Worm (Caenorhabditis elegans) whole organism, L1 larva: Measurements from ENCODE around the gene alh-12.
"Not testable (repeated sequence)": the region's sequence is repeated elsewhere in the genome, so short reads cannot be mapped to it uniquely, and the experiment has no call there.

Experiments
- C04F5.9 ChIP-seq: sonication (generic microtip); optimal IDR thresholded peaks from 2 replicates; lab custom pipeline; 2016; ENCODE audit warnings: missing genetic modification characterization, missing compliant biosample characterization
- C34B4.2 ChIP-seq: sonication (generic microtip); optimal IDR thresholded peaks from 2 replicates; lab custom pipeline; 2017; ENCODE audit warnings: mild to moderate bottlenecking, missing genetic modification characterization, missing compliant biosample characterization
- alr-1 ChIP-seq: fragments of 200-800 bp; sonication (Bioruptor generic); optimal IDR thresholded peaks from 2 replicates; lab custom pipeline; 2018; ENCODE audit warnings: borderline replicate concordance, mild to moderate bottlenecking, missing genetic modification characterization, missing compliant biosample characterization
- aly-2 ChIP-seq: fragments of 150-350 bp; optimal IDR thresholded peaks from 2 replicates; lab custom pipeline; 2014; ENCODE audit warnings: missing biosample characterization, missing genetic modification characterization
- blmp-1 ChIP-seq: fragments of 150-350 bp; optimal IDR thresholded peaks from 2 replicates; lab custom pipeline; 2014; ENCODE audit warnings: missing biosample characterization, missing genetic modification characterization
- ceh-63 ChIP-seq: fragments of 200-800 bp; sonication (Bioruptor generic); optimal IDR thresholded peaks from 2 replicates; lab custom pipeline; 2018; ENCODE audit warnings: mild to moderate bottlenecking, missing genetic modification characterization, missing compliant biosample characterization
- dpl-1 ChIP-seq, 3 experiments: fragments of 150-350 bp in 2 of 3; sonication (generic microtip) in 1 of 3; optimal IDR thresholded peaks; 2 replicates each; lab custom pipeline; 2014 to 2017; ENCODE audit warnings: missing biosample characterization in 3 of 3, missing genetic modification characterization in 3 of 3, missing genetic modification reagents in 3 of 3
- efl-1 ChIP-seq, 4 experiments: fragments of 150-350 bp; optimal IDR thresholded peaks in 3 of 4; peaks in 1 of 4; 1 replicate in 1 of 4; 2 replicates in 3 of 4; lab custom pipeline; 2014; ENCODE audit warnings: missing biosample characterization in 2 of 4, missing genetic modification characterization in 2 of 4, missing genetic modification reagents in 2 of 4
- efl-3 ChIP-seq: fragments of 200-800 bp; sonication (Bioruptor generic); optimal IDR thresholded peaks from 2 replicates; lab custom pipeline; 2018; ENCODE audit warnings: mild to moderate bottlenecking, missing genetic modification characterization, missing compliant biosample characterization
- egl-27 ChIP-seq, 2 experiments: fragments of 150-350 bp in 1 of 2; sonication (generic microtip); optimal IDR thresholded peaks; 3 replicates each; lab custom pipeline; 2017 to 2018; ENCODE audit warnings: missing biosample characterization in 2 of 2, missing genetic modification characterization in 2 of 2, missing genetic modification reagents in 2 of 2
- elt-2 ChIP-seq: sonication (generic microtip); optimal IDR thresholded peaks from 2 replicates; lab custom pipeline; 2016; ENCODE audit warnings: missing genetic modification characterization, mild to moderate bottlenecking, inconsistent platforms, missing compliant biosample characterization, missing genetic modification reagents
- elt-3 ChIP-seq, 6 experiments: fragments of 150-350 bp in 1 of 6; sonication (generic microtip); optimal IDR thresholded peaks; 2 replicates each; lab custom pipeline; 2017 to 2018; ENCODE audit warnings: missing biosample characterization in 6 of 6, missing genetic modification characterization in 6 of 6, inconsistent platforms in 1 of 6
- fkh-10 ChIP-seq: sonication (generic microtip); optimal IDR thresholded peaks from 2 replicates; lab custom pipeline; 2017; ENCODE audit warnings: missing biosample characterization, missing genetic modification reagents, missing genetic modification characterization
- fkh-8 ChIP-seq: sonication (generic microtip); optimal IDR thresholded peaks from 2 replicates; lab custom pipeline; 2016; ENCODE audit warnings: mild to moderate bottlenecking, missing genetic modification characterization, missing compliant biosample characterization
- fos-1 ChIP-seq: fragments of 150-350 bp; optimal IDR thresholded peaks from 2 replicates; lab custom pipeline; 2014; ENCODE audit warnings: missing biosample characterization, missing genetic modification characterization
- hlh-17 ChIP-seq: fragments of 200-800 bp; sonication (Bioruptor generic); optimal IDR thresholded peaks from 2 replicates; lab custom pipeline; 2018; ENCODE audit warnings: missing genetic modification characterization, mild to moderate bottlenecking, missing compliant biosample characterization, moderate library complexity, borderline replicate concordance
- hlh-4 ChIP-seq: sonication (generic microtip); optimal IDR thresholded peaks from 2 replicates; lab custom pipeline; 2016; ENCODE audit warnings: mild to moderate bottlenecking, missing genetic modification characterization, missing compliant biosample characterization
- hpl-2 ChIP-seq: fragments of 150-350 bp; optimal IDR thresholded peaks from 2 replicates; lab custom pipeline; 2014; ENCODE audit warnings: missing biosample characterization, missing genetic modification reagents, missing genetic modification characterization
- isw-1 ChIP-seq: fragments of 200-800 bp; sonication (Bioruptor generic); IDR thresholded peaks from 2 replicates; pipeline ENCODE4 v1.3.6; 2022; ENCODE audit warnings: missing genetic modification characterization, missing compliant biosample characterization
- jun-1 ChIP-seq: fragments of 150-350 bp; optimal IDR thresholded peaks from 2 replicates; lab custom pipeline; 2014; ENCODE audit warnings: missing biosample characterization, missing genetic modification reagents, missing genetic modification characterization
- lin-13 ChIP-seq: fragments of 150-350 bp; optimal IDR thresholded peaks from 2 replicates; lab custom pipeline; 2014; ENCODE audit warnings: missing biosample characterization, missing genetic modification reagents, missing genetic modification characterization
- lin-14 ChIP-seq: fragments of 200-800 bp; sonication (Bioruptor generic); optimal IDR thresholded peaks from 2 replicates; lab custom pipeline; 2018; ENCODE audit warnings: mild to moderate bottlenecking, missing genetic modification characterization, moderate library complexity, missing compliant biosample characterization
- lin-35 ChIP-seq, 2 experiments: fragments of 150-350 bp; optimal IDR thresholded peaks; 2 replicates each; lab custom pipeline; 2014; ENCODE audit warnings: missing biosample characterization in 2 of 2, missing genetic modification characterization in 2 of 2, missing genetic modification reagents in 2 of 2
- mab-9 ChIP-seq: fragments of 200-800 bp; sonication (Bioruptor generic); IDR thresholded peaks from 2 replicates; pipeline ENCODE4 v1.3.6; 2022; ENCODE audit warnings: missing genetic modification reagents, missing genetic modification characterization, missing compliant biosample characterization
- mep-1 ChIP-seq: fragments of 150-350 bp; optimal IDR thresholded peaks from 2 replicates; lab custom pipeline; 2014; ENCODE audit warnings: missing biosample characterization, missing genetic modification characterization
- nhr-11 ChIP-seq: fragments of 150-350 bp; optimal IDR thresholded peaks from 2 replicates; lab custom pipeline; 2014; ENCODE audit warnings: missing biosample characterization, missing genetic modification characterization
- nhr-19 ChIP-seq: fragments of 200-800 bp; sonication (Bioruptor generic); conservative IDR thresholded peaks from 2 replicates; pipeline ENCODE4 v1.3.6; 2022; ENCODE audit warnings: missing genetic modification characterization, missing compliant biosample characterization
- nhr-237 ChIP-seq: fragments of 150-350 bp; optimal IDR thresholded peaks from 2 replicates; lab custom pipeline; 2014; ENCODE audit warnings: missing biosample characterization, missing genetic modification characterization
- nhr-47 ChIP-seq: sonication (generic microtip); optimal IDR thresholded peaks from 2 replicates; lab custom pipeline; 2016; ENCODE audit warnings: mild to moderate bottlenecking, missing genetic modification characterization, moderate library complexity, missing compliant biosample characterization
- nhr-71 ChIP-seq: sonication (generic microtip); optimal IDR thresholded peaks from 2 replicates; lab custom pipeline; 2016; ENCODE audit warnings: mild to moderate bottlenecking, missing genetic modification characterization, moderate library complexity, missing compliant biosample characterization
- nhr-76 ChIP-seq: sonication (generic microtip); optimal IDR thresholded peaks from 2 replicates; lab custom pipeline; 2017; ENCODE audit warnings: missing biosample characterization, missing genetic modification characterization
- nhr-84 ChIP-seq: sonication (generic microtip); optimal IDR thresholded peaks from 2 replicates; lab custom pipeline; 2017; ENCODE audit warnings: missing biosample characterization, missing genetic modification characterization
- nhr-85 ChIP-seq: sonication (generic microtip); peaks from one replicate; lab custom pipeline; 2016; ENCODE audit warnings: missing genetic modification characterization, inconsistent platforms, missing compliant biosample characterization
- nhr-90 ChIP-seq: sonication (generic microtip); optimal IDR thresholded peaks from 2 replicates; lab custom pipeline; 2016; ENCODE audit warnings: mild to moderate bottlenecking, missing genetic modification characterization, missing compliant biosample characterization; ENCODE audit not compliant: poor library complexity
- pag-3 ChIP-seq: sonication (generic microtip); optimal IDR thresholded peaks from 2 replicates; lab custom pipeline; 2017; ENCODE audit warnings: missing genetic modification characterization, mild to moderate bottlenecking, missing compliant biosample characterization, antibody characterized with exemption, borderline replicate concordance; ENCODE audit not compliant: insufficient read depth
- snpc-4 ChIP-seq: fragments of 150-350 bp; optimal IDR thresholded peaks from 2 replicates; lab custom pipeline; 2014; ENCODE audit warnings: missing biosample characterization, missing genetic modification characterization
- snu-23 ChIP-seq: sonication (generic microtip); optimal IDR thresholded peaks from 2 replicates; lab custom pipeline; 2016; ENCODE audit warnings: missing genetic modification characterization, missing compliant biosample characterization
- sox-4 ChIP-seq: sonication (generic microtip); optimal IDR thresholded peaks from 2 replicates; lab custom pipeline; 2016; ENCODE audit warnings: missing genetic modification characterization, missing compliant biosample characterization
- sptf-1 ChIP-seq: fragments of 150-350 bp; optimal IDR thresholded peaks from 2 replicates; lab custom pipeline; 2014; ENCODE audit warnings: missing biosample characterization, missing genetic modification characterization
- tlp-1 ChIP-seq: fragments of 150-350 bp; optimal IDR thresholded peaks from 2 replicates; lab custom pipeline; 2014; ENCODE audit warnings: missing biosample characterization, missing genetic modification characterization
- unc-130 ChIP-seq: fragments of 150-350 bp; optimal IDR thresholded peaks from 2 replicates; lab custom pipeline; 2017; ENCODE audit warnings: missing biosample characterization, missing genetic modification characterization, inconsistent platforms
- unc-62 ChIP-seq: fragments of 150-350 bp; optimal IDR thresholded peaks from 2 replicates; lab custom pipeline; 2014; ENCODE audit warnings: missing biosample characterization, missing genetic modification reagents, missing genetic modification characterization
- unc-98 ChIP-seq: fragments of 200-800 bp; sonication (Bioruptor generic); IDR thresholded peaks from 2 replicates; pipeline ENCODE4 v1.3.6; 2022; ENCODE audit warnings: missing genetic modification characterization, missing compliant biosample characterization
- vab-15 ChIP-seq: sonication (generic microtip); optimal IDR thresholded peaks from 2 replicates; lab custom pipeline; 2017; ENCODE audit warnings: missing genotype, mild to moderate bottlenecking, missing genetic modification characterization, missing compliant biosample characterization
- zip-4 ChIP-seq: fragments of 200-800 bp; sonication (Bioruptor generic); optimal IDR thresholded peaks from 2 replicates; lab custom pipeline; 2018; ENCODE audit warnings: mild to moderate bottlenecking, missing genetic modification characterization, moderate library complexity, missing compliant biosample characterization
- ztf-4 ChIP-seq: fragments of 150-350 bp; optimal IDR thresholded peaks from 2 replicates; lab custom pipeline; 2014; ENCODE audit warnings: missing biosample characterization, missing genetic modification characterization

Gene alh-12

DNA sequence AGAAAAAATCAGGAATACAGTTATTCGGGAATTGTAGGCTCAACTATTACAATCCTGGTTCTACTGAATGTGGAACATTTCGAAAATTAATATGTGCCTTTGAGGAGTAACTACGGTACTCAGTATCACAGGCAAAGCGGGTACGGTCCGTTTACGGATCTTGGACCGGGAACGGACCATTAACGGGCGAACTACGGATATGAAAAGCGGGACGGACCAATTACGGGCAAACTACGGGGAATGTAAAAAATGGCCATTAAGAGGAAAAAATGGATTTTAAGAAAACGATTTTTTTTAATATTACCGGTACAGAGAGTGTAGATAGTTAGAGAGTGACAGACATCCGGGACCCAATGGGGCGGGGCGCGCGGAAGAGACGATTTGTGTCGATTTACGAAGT is 15.1 kb downstream of the alh-12 start, which contains the start of gene H14A12.5:
H14A12.5 (minus strand) TSS at position 101 of the 400 bp plus-strand sequence.
- not testable (repeated sequence) for TF ChIP-seq mab-9; fkh-8 (tag; lab: Kevin White, UChicago); unc-130
- TF ChIP-seq, all 84 proteins: peak for 0; not testable (repeated sequence) for 84

DNA sequence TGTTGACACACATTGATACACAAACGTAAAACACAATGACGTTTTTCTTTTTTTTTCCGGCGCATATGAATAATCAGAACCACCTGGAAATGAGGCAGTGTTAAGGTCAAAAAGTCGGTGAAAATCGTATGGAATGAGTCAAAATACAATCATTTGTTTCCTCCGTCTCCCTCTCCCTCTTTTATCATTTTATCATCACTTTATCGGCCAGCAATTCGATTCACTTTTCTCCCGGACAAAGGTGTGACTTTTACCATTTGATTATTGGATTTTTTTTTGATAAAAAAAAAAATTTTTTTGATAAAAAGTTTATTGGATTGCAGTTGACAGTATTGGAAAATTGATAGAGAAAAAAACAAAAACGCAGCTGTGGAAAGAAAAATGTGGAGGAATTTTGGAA is 25.1 kb downstream of the alh-12 start:
- TF ChIP-seq elt-2 (peak; percentile 89), lin-35 (GFP tag; optimal IDR thresholded peaks at IDR 0.05; lab: Kevin White, UChicago) (peak in 1 of 2 experiments; percentile 4), blmp-1 (tag; lab: Kevin White, UChicago) (peak; percentile 39), fkh-8 (tag; lab: Kevin White, UChicago) (no peak), ztf-4 (no peak), tlp-1 (tag; lab: Kevin White, UChicago) (peak; percentile 53), lin-14 (GFP tag; lab: Kevin White, UChicago) (peak; percentile 5)

DNA sequence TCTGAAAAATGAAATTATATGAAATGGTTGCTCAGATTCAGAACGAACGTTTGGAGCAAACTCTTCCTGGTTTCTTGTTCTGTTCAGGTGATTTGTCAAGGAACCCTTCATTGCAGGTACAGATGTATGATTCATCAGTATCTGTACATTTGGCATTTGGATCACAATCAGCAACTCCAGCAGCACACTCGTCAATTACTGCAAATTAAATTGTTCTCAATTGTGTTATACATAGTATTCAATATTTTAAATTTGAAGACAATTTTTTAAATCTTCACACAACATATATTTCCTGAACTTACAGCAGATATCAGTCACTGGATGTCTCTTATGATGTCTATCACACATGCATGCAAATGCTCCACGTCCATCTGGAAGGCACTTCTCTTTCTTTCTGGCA is 30.9 kb downstream of the alh-12 start:
- TF ChIP-seq efl-3 (GFP tag; lab: Kevin White, UChicago) (no peak), C04F5.9 (tag; lab: Kevin White, UChicago) (no peak), unc-98 (GFP tag; lab: Robert Waterston, UW) (no peak), fos-1 (tag; lab: Kevin White, UChicago) (no peak), mab-9 (no peak), sox-4 (tag; lab: Kevin White, UChicago) (no peak), alr-1 (no peak), nhr-84 (tag; lab: Kevin White, UChicago) (no peak), zip-4 (GFP tag; lab: Kevin White, UChicago) (no peak), ceh-63 (GFP tag; lab: Kevin White, UChicago) (no peak), nhr-11 (tag; lab: Kevin White, UChicago) (no peak), hlh-4 (tag; lab: Kevin White, UChicago) (no peak)

DNA sequence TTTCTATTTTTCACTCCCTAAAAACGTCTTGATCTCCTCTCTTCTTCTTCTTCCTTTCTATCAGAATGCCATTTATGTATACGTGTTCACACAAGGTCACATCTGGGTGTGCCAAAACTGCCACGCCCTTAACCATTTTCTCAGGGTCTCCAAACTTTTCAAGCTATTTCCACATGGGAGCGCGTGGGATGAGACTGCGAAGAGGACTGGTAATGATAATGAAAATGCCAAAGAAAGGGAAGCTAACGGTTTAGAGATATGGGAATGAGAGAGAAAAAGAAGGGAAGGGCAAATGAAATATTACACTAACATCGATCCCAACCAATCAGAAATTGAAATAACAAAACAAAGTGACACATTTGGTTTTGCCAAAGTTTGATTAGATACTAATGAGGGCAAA is 34.4 kb downstream of the alh-12 start:
- no peak for TF ChIP-seq nhr-237 (tag; lab: Kevin White, UChicago)
- no peak for TF ChIP-seq unc-62 (GFP tag; lab: Kevin White, UChicago)
- TF ChIP-seq vab-15 (tag; lab: Kevin White, UChicago), result no peak
- peak in 1 of 2 experiments; percentile 3 for TF ChIP-seq efl-1 (optimal IDR thresholded peaks at IDR 0.05; lab: Kevin White, UChicago)
- peak in 1 of 2 experiments; percentile 6 for TF ChIP-seq efl-1 (GFP tag; optimal IDR thresholded peaks at IDR 0.05 in 1 of 2; lab: Kevin White, UChicago)
- no peak for TF ChIP-seq hlh-17
- TF ChIP-seq jun-1, result no peak
- TF ChIP-seq pag-3 (tag; lab: Kevin White, UChicago), result peak; percentile 99
- no peak for TF ChIP-seq efl-3 (GFP tag; lab: Kevin White, UChicago)
- TF ChIP-seq C34B4.2 (tag; lab: Kevin White, UChicago), result no peak
- no peak for TF ChIP-seq C04F5.9 (tag; lab: Kevin White, UChicago)
- TF ChIP-seq mep-1, result peak; percentile 59
- no peak for TF ChIP-seq lin-13 (GFP tag; lab: Kevin White, UChicago)
- no peak for TF ChIP-seq elt-2
- TF ChIP-seq aly-2 (tag; lab: Kevin White, UChicago), result no peak
- no peak for TF ChIP-seq nhr-76 (tag; lab: Kevin White, UChicago)
- peak; percentile 63 for TF ChIP-seq nhr-90
- no peak for TF ChIP-seq sptf-1 (tag; lab: Kevin White, UChicago)
- TF ChIP-seq nhr-19 (GFP tag; lab: Robert Waterston, UW), result no peak
- peak; percentile 22 for TF ChIP-seq nhr-47 (tag; lab: Kevin White, UChicago)
- peak in 2 of 3 experiments; percentile 9 to 16 for TF ChIP-seq dpl-1 (GFP tag; optimal IDR thresholded peaks at IDR 0.05; lab: Kevin White, UChicago)
- no peak for TF ChIP-seq ceh-63 (GFP tag; lab: Kevin White, UChicago)
- TF ChIP-seq snu-23, result peak; percentile 76
- no peak for TF ChIP-seq fkh-10 (GFP tag; lab: Kevin White, UChicago)
- TF ChIP-seq nhr-71 (tag; lab: Kevin White, UChicago), result peak; percentile 73
- TF ChIP-seq elt-3 (tag; optimal IDR thresholded peaks at IDR 0.05; lab: Kevin White, UChicago), result peak; percentile 55 to 95 (median 86)
- TF ChIP-seq unc-130, result peak; percentile 32
- TF ChIP-seq hpl-2 (GFP tag; lab: Kevin White, UChicago), result no peak
- no peak for TF ChIP-seq isw-1 (GFP tag; lab: Robert Waterston, UW)
- no peak for TF ChIP-seq snpc-4
- TF ChIP-seq nhr-85, result peak; percentile 96
- TF ChIP-seq egl-27 (tag; optimal IDR thresholded peaks at IDR 0.05; lab: Kevin White, UChicago), result no peak
